Worm (Caenorhabditis elegans): ENCODE results near the gene cogc-2.

DNA sequence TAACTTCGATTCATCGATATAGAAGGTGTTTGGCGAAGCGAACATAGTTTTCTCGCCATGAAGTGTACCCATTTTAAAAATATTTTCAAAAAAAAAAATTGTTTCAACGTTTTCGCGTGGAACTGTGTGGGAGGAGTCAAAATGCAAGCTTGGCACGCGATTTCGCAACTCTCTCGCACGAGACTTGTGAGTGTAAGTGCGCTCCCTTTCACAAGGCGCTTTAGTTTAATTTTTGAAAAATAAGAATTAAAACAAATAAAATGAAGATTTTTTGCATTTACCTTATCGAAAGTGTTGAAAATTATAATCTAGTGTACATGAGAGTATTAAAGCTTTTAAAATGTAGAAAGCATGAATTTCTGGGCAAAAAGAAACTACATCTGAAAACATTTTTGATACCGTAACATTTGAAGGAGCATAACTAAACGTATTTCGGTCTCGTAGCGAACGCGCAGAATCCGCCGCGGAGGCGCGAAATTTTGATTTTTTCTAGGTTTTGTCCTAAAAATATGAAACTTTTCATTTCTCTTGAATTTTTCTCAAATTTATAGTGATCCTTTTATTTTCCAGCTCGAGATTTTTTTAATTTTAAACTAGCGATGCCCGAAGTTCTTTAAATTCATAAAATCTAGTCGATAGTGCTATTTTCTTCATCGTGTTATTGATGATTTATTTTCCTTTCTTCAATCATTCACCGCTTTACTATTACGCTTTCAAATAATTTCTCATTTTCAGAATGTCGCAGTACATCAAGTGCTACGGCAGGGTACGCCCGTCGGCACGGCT is at the start of gene cogc-2, which contains the start of gene klp-18:
- peak; percentile 73; the same call in 1 of the 2 replicates for TF ChIP-seq flt-1 (GFP tag; IDR thresholded peaks at IDR 0.05)
- peak; percentile 73; the same call in 1 of the 2 replicates for TF ChIP-seq ztf-23 (GFP tag; IDR thresholded peaks at IDR 0.05)
- no peak for TF ChIP-seq klf-2 (GFP tag; conservative IDR thresholded peaks at IDR 0.05)
- TF ChIP-seq T22C8.4 (GFP tag; IDR thresholded peaks at IDR 0.05): no peak
- TF ChIP-seq ztf-29 (GFP tag; IDR thresholded peaks at IDR 0.05): peak; percentile 71
- TF ChIP-seq tab-1 (GFP tag; IDR thresholded peaks at IDR 0.05): peak; percentile 80
- TF ChIP-seq cog-1 (tag; optimal IDR thresholded peaks at IDR 0.05): peak; percentile 61
